Worm (Caenorhabditis elegans): ENCODE results near the gene par-1.

par-1 gene

DNA sequence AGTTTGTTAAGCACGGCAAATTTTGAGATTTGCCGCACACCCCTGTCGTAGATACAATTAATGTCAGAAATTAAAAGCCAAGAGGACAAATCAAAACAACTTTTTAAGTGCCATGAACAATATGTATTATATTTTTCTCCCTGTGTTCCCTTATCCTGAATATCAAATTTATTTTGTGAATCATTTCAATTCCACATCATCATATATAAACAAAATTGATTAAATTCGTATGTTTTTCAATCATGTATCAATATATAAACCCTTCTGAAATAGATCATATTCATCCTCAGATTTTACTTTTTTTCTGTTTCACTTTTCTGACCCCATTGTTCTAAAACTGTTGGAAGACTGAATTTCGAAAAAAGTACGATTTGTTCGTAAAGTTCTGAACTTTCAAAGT, 71.0 kb downstream of the par-1 start, which contains the start of gene D1086.11:
D1086.11 (plus strand) TSS at position 301 of the 400 bp plus-strand sequence.
- no peak for TF ChIP-seq gmeb-2 (tag; optimal IDR thresholded peaks at IDR 0.05)
- TF ChIP-seq odd-2 (tag; optimal IDR thresholded peaks at IDR 0.05): no peak
- TF ChIP-seq K09A11.1 (tag; optimal IDR thresholded peaks at IDR 0.05; ENCODE audit: insufficient read depth): no peak
- TF ChIP-seq tbx-2 (tag; optimal IDR thresholded peaks at IDR 0.05): no peak
- no peak for TF ChIP-seq ceh-6 (GFP tag; optimal IDR thresholded peaks at IDR 0.05)
- TF ChIP-seq pax-1 (tag; optimal IDR thresholded peaks at IDR 0.05): no peak
- TF ChIP-seq fax-1 (tag; optimal IDR thresholded peaks at IDR 0.05): no peak
- TF ChIP-seq ceh-48 (tag; optimal IDR thresholded peaks at IDR 0.05): no peak
- TF ChIP-seq ceh-30 (tag; optimal IDR thresholded peaks at IDR 0.05): no peak
- no peak for TF ChIP-seq unc-86 (tag; optimal IDR thresholded peaks at IDR 0.05)
- no peak for TF ChIP-seq ceh-24 (tag; optimal IDR thresholded peaks at IDR 0.05)
- TF ChIP-seq C08G9.2 (tag; optimal IDR thresholded peaks at IDR 0.05): no peak
- TF ChIP-seq ama-1 (optimal IDR thresholded peaks at IDR 0.05): no peak
- TF ChIP-seq ceh-31 (tag; optimal IDR thresholded peaks at IDR 0.05): no peak
- no peak for TF ChIP-seq pha-2 (tag; optimal IDR thresholded peaks at IDR 0.05)
- no peak for TF ChIP-seq ttx-3 (tag; optimal IDR thresholded peaks at IDR 0.05)
- no peak for TF ChIP-seq K02D7.2 (tag; optimal IDR thresholded peaks at IDR 0.05)
- no peak for TF ChIP-seq F13H6.1 (tag; optimal IDR thresholded peaks at IDR 0.05)

DNA sequence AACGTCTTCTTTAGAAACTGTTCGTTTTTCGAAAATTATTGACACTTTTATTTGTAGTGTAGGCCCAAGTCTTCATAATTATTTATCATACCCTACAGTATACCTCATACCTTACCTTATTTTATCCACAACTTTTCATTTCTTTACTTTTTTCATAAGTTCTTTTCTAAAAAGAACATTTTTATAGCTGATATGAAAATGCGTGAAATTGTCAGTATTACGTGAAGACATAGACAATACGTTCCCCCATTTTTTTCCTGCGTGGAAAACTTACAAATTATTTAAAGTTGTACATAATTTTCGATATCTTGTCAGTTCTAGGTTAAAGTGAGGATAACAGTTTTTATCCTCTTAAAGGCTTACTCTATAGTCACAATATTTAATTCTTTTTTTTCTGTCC, 75.3 kb downstream of the par-1 start:
- no peak for TF ChIP-seq dmd-4 (tag; optimal IDR thresholded peaks at IDR 0.05; ENCODE audit: borderline replicate concordance)
- TF ChIP-seq ceh-45 (GFP tag; IDR thresholded peaks at IDR 0.05): no peak
- TF ChIP-seq elt-4 (tag; optimal IDR thresholded peaks at IDR 0.05): no peak
- no peak for TF ChIP-seq fkh-6 (tag; optimal IDR thresholded peaks at IDR 0.05)
- no peak for TF ChIP-seq zip-5 (tag; optimal IDR thresholded peaks at IDR 0.05)
- TF ChIP-seq ceh-6 (GFP tag; optimal IDR thresholded peaks at IDR 0.05): no peak
- no peak for TF ChIP-seq unc-3 (GFP tag; conservative IDR thresholded peaks at IDR 0.05)
- no peak for TF ChIP-seq unc-3 (tag; optimal IDR thresholded peaks at IDR 0.05)
- TF ChIP-seq K09A11.1 (tag; optimal IDR thresholded peaks at IDR 0.05; ENCODE audit: insufficient read depth): no peak
- TF ChIP-seq ceh-9 (tag; optimal IDR thresholded peaks at IDR 0.05): no peak
- no peak for TF ChIP-seq pha-2 (tag; optimal IDR thresholded peaks at IDR 0.05)
- no peak for TF ChIP-seq C38D4.7 (GFP tag; optimal IDR thresholded peaks at IDR 0.05)
- no peak for TF ChIP-seq ets-4 (tag; optimal IDR thresholded peaks at IDR 0.05)
- no peak for TF ChIP-seq ztf-16 (tag; optimal IDR thresholded peaks at IDR 0.05)
- TF ChIP-seq sox-4 (tag; optimal IDR thresholded peaks at IDR 0.05): no peak
- TF ChIP-seq nfya-1 (tag; optimal IDR thresholded peaks at IDR 0.05): no peak
- no peak for TF ChIP-seq nhr-11 (tag; optimal IDR thresholded peaks at IDR 0.05)
- no peak for TF ChIP-seq pha-4 (tag; optimal IDR thresholded peaks at IDR 0.05)
- TF ChIP-seq C08G9.2 (tag; optimal IDR thresholded peaks at IDR 0.05): no peak
- TF ChIP-seq hlh-8 (tag; optimal IDR thresholded peaks at IDR 0.05): no peak
- no peak for TF ChIP-seq ceh-48 (tag; optimal IDR thresholded peaks at IDR 0.05)

DNA sequence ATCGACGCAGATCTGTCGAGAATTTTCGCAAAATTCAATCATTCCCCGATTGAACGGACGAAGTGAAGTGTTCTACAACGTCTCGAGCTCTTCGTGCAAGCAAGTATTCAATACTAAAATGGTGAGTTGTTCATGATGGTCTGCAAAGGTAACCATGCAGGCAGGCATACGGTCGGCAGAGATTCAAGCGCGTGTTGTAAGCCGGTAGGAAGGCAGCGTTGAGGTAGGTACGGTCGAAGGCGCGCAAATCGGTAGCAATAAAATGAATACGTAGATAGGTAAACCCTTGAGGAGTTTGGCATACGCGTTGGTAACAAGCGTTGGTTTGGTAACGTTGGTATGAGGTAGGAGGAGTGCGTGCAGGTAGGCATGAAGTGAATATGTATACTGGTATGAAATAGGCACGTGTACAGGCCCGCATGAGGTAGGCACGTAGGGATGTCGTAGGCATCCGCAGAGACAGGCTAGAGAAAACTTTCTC, 77.3 kb downstream of the par-1 start, which contains the start of gene D1086.17:
D1086.17 (plus strand) TSS at position 51 of the 481 bp plus-strand sequence.
- TF ChIP-seq ceh-34 (tag; optimal IDR thresholded peaks at IDR 0.05): no peak
- TF ChIP-seq hlh-6 (tag; optimal IDR thresholded peaks at IDR 0.05): no peak
- TF ChIP-seq elt-2 (tag; optimal IDR thresholded peaks at IDR 0.05): no peak
- no peak for TF ChIP-seq ama-1 (optimal IDR thresholded peaks at IDR 0.05)
- TF ChIP-seq tbx-2 (tag; optimal IDR thresholded peaks at IDR 0.05): no peak
- no peak for TF ChIP-seq syd-9 (tag; optimal IDR thresholded peaks at IDR 0.05)
- TF ChIP-seq dmd-4 (tag; optimal IDR thresholded peaks at IDR 0.05; ENCODE audit: borderline replicate concordance): no peak
- TF ChIP-seq lin-11 (tag; optimal IDR thresholded peaks at IDR 0.05): no peak
- TF ChIP-seq rnt-1 (tag; optimal IDR thresholded peaks at IDR 0.05): no peak
- no peak for TF ChIP-seq ceh-6 (GFP tag; optimal IDR thresholded peaks at IDR 0.05)
- no peak for TF ChIP-seq ceh-18 (tag; optimal IDR thresholded peaks at IDR 0.05)
- TF ChIP-seq unc-42 (tag; optimal IDR thresholded peaks at IDR 0.05): no peak
- TF ChIP-seq ceh-48 (tag; optimal IDR thresholded peaks at IDR 0.05): no peak
